Worm (Caenorhabditis elegans) whole organism, L4 larva: ENCODE data around the gene srw-141.
"Not testable (repeated sequence)": the region's sequence is repeated elsewhere in the genome, so short reads cannot be mapped to it uniquely, and the experiment has no call there.

Experiments used
- F26F4.8 ChIP-seq: fragments of 200-800 bp; sonication (Bioruptor generic); conservative IDR thresholded peaks from 2 replicates; pipeline ENCODE4 v1.3.6; 2022; ENCODE audit warnings: missing genetic modification characterization, missing compliant biosample characterization
- F49E8.2 ChIP-seq: sonication (generic microtip); optimal IDR thresholded peaks from 2 replicates; lab custom pipeline; 2016; ENCODE audit warnings: missing compliant biosample characterization, mild to moderate bottlenecking, missing genetic modification characterization, borderline replicate concordance
- R02D3.7 ChIP-seq: fragments of 150-350 bp; sonication (generic microtip); optimal IDR thresholded peaks from 3 replicates; lab custom pipeline; 2014; ENCODE audit warnings: missing biosample characterization, missing genetic modification characterization
- T26A8.4 ChIP-seq: fragments of 200-800 bp; sonication (Bioruptor generic); IDR thresholded peaks from 2 replicates; pipeline ENCODE4 v1.3.6; 2022; ENCODE audit warnings: missing genetic modification characterization, missing compliant biosample characterization
- Y105C5A.15 ChIP-seq: fragments of 200-800 bp; sonication (Bioruptor generic); IDR thresholded peaks from 2 replicates; pipeline ENCODE4 v1.3.6; 2022; ENCODE audit warnings: missing genetic modification characterization, missing compliant biosample characterization
- Y48G9A.11 ChIP-seq: fragments of 200-800 bp; sonication (Bioruptor generic); IDR thresholded peaks from 2 replicates; pipeline ENCODE4 v1.3.6; 2022; ENCODE audit warnings: missing genetic modification reagents, missing genetic modification characterization, missing compliant biosample characterization
- Y75B8A.6 ChIP-seq: fragments of 200-800 bp; sonication (Bioruptor generic); IDR thresholded peaks from 2 replicates; pipeline ENCODE4 v1.3.6; 2022; ENCODE audit warnings: missing genetic modification reagents, missing genetic modification characterization, missing compliant biosample characterization
- ZK546.5 ChIP-seq, 2 experiments: sonication (generic microtip); optimal IDR thresholded peaks; 2 replicates each; lab custom pipeline; 2017; ENCODE audit warnings: missing biosample characterization in 2 of 2, missing genetic modification characterization in 2 of 2
- aha-1 ChIP-seq: fragments of 150-350 bp; peaks from one replicate; lab custom pipeline; 2014; ENCODE audit warnings: missing biosample characterization, missing genetic modification characterization
- ceh-28 ChIP-seq: fragments of 150-350 bp; optimal IDR thresholded peaks from 2 replicates; lab custom pipeline; 2014; ENCODE audit warnings: missing biosample characterization, missing genetic modification reagents, missing genetic modification characterization
- ceh-32 ChIP-seq: sonication (generic microtip); optimal IDR thresholded peaks from 2 replicates; lab custom pipeline; 2016; ENCODE audit warnings: mild to moderate bottlenecking, missing genetic modification characterization, missing compliant biosample characterization; ENCODE audit not compliant: poor library complexity
- ceh-62 ChIP-seq: sonication (generic microtip); optimal IDR thresholded peaks from 2 replicates; lab custom pipeline; 2017; ENCODE audit warnings: missing biosample characterization, missing genetic modification characterization
- ceh-82 ChIP-seq: sonication (generic microtip); optimal IDR thresholded peaks from 2 replicates; lab custom pipeline; 2017; ENCODE audit warnings: missing biosample characterization, missing genetic modification characterization
- dmd-6 ChIP-seq: fragments of 200-800 bp; sonication (Bioruptor generic); IDR thresholded peaks from 2 replicates; pipeline ENCODE4 v1.3.6; 2022; ENCODE audit warnings: missing genetic modification reagents, missing genetic modification characterization, missing compliant biosample characterization
- dmd-9 ChIP-seq: fragments of 200-800 bp; sonication (Bioruptor generic); IDR thresholded peaks from 2 replicates; pipeline ENCODE4 v1.3.6; 2022; ENCODE audit warnings: missing genetic modification reagents, missing genetic modification characterization, missing compliant biosample characterization
- dpl-1 ChIP-seq: fragments of 150-350 bp; optimal IDR thresholded peaks from 2 replicates; lab custom pipeline; 2014; ENCODE audit warnings: missing biosample characterization, missing genetic modification reagents, missing genetic modification characterization
- dve-1 ChIP-seq: sonication (generic microtip); optimal IDR thresholded peaks from 2 replicates; lab custom pipeline; 2017; ENCODE audit warnings: antibody characterized with exemption, mild to moderate bottlenecking, missing genetic modification characterization, missing compliant biosample characterization; ENCODE audit not compliant: insufficient read depth
- egl-27 ChIP-seq: sonication (generic microtip); optimal IDR thresholded peaks from 3 replicates; lab custom pipeline; 2017; ENCODE audit warnings: missing biosample characterization, missing genetic modification reagents, missing genetic modification characterization
- fos-1 ChIP-seq: fragments of 150-350 bp; optimal IDR thresholded peaks from 2 replicates; lab custom pipeline; 2014; ENCODE audit warnings: missing biosample characterization, missing genetic modification characterization
- hlh-11 ChIP-seq: fragments of 200-800 bp; sonication (Bioruptor generic); optimal IDR thresholded peaks from 2 replicates; lab custom pipeline; 2018; ENCODE audit warnings: mild to moderate bottlenecking, missing genetic modification characterization, missing compliant biosample characterization
- hlh-30 ChIP-seq: sonication (generic microtip); optimal IDR thresholded peaks from 2 replicates; lab custom pipeline; 2017; ENCODE audit warnings: antibody characterized with exemption, mild to moderate bottlenecking, missing genetic modification characterization, missing compliant biosample characterization; ENCODE audit not compliant: insufficient read depth
- hmg-1.1 ChIP-seq: fragments of 200-800 bp; sonication (Bioruptor generic); IDR thresholded peaks from 2 replicates; pipeline ENCODE4 v1.3.6; 2022; ENCODE audit warnings: missing genetic modification reagents, missing genetic modification characterization, missing compliant biosample characterization
- lin-38 ChIP-seq: fragments of 200-800 bp; sonication (Bioruptor generic); IDR thresholded peaks from 2 replicates; pipeline ENCODE4 v1.3.6; 2022; ENCODE audit warnings: missing genetic modification reagents, missing genetic modification characterization, missing compliant biosample characterization
- lir-3 ChIP-seq: sonication (generic microtip); optimal IDR thresholded peaks from 2 replicates; lab custom pipeline; 2016; ENCODE audit warnings: mild to moderate bottlenecking, missing genetic modification characterization, missing compliant biosample characterization
- madf-5 ChIP-seq, 2 experiments: fragments of 200-800 bp; sonication (Bioruptor generic); IDR thresholded peaks; 2 replicates each; pipeline ENCODE4 v1.3.6; 2022; ENCODE audit warnings: missing compliant biosample characterization in 2 of 2, missing genetic modification characterization in 2 of 2
- madf-9 ChIP-seq: fragments of 200-800 bp; sonication (Bioruptor generic); conservative IDR thresholded peaks from 2 replicates; pipeline ENCODE4 v1.3.6; 2022; ENCODE audit warnings: missing genetic modification reagents, missing genetic modification characterization, missing compliant biosample characterization
- mdl-1 ChIP-seq, 2 experiments: fragments of 150-350 bp in 1 of 2; sonication (generic microtip) in 1 of 2; optimal IDR thresholded peaks; 2 replicates each; lab custom pipeline; 2014 to 2017; ENCODE audit warnings: missing biosample characterization in 2 of 2, missing genetic modification characterization in 2 of 2
- mxl-3 ChIP-seq: fragments of 200-800 bp; sonication (Bioruptor generic); optimal IDR thresholded peaks from 2 replicates; lab custom pipeline; 2018; ENCODE audit warnings: mild to moderate bottlenecking, missing genetic modification characterization, missing compliant biosample characterization
- nhr-41 ChIP-seq: fragments of 200-800 bp; sonication (Bioruptor generic); IDR thresholded peaks from 2 replicates; pipeline ENCODE4 v1.3.6; 2022; ENCODE audit warnings: missing genetic modification reagents, missing genetic modification characterization, missing compliant biosample characterization
- snpc-1.2 ChIP-seq: fragments of 200-800 bp; sonication (Bioruptor generic); IDR thresholded peaks from 2 replicates; pipeline ENCODE4 v1.3.6; 2022; ENCODE audit warnings: missing genetic modification reagents, missing genetic modification characterization, missing compliant biosample characterization
- tra-1 ChIP-seq: fragments of 200-800 bp; sonication (Bioruptor generic); IDR thresholded peaks from 2 replicates; pipeline ENCODE4 v1.3.6; 2022; ENCODE audit warnings: missing genetic modification reagents, missing genetic modification characterization, missing compliant biosample characterization
- unc-130 ChIP-seq: sonication (generic microtip); optimal IDR thresholded peaks from 2 replicates; lab custom pipeline; 2016; ENCODE audit warnings: missing genetic modification reagents, missing genetic modification characterization, missing compliant biosample characterization
- zag-1 ChIP-seq: fragments of 150-350 bp; optimal IDR thresholded peaks from 2 replicates; lab custom pipeline; 2014; ENCODE audit warnings: missing biosample characterization, missing genetic modification characterization
- ztf-11 ChIP-seq: fragments of 150-350 bp; optimal IDR thresholded peaks from 2 replicates; lab custom pipeline; 2014; ENCODE audit warnings: missing biosample characterization, missing genetic modification characterization

srw-141 gene

DNA sequence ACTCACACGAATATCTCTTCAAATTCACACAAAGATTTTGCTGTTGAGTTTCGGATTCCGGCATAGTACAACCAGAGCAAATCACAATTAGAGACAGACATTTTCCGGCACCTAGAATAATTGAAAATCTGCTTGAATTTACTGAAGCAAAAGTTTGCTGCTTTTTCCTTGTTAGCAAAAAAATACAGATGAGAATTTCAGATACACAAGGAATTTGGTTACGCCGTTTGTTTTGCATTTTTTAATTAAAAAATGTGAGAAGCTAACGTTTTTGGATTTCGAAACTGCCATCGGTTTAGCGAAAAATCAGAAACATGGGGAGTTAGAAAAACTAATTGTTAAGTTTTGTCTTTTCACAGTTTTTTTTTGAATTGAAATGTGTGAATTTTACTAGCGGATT lies 41.6 kb upstream of the srw-141 start, which contains the start of gene srw-118:
srw-118 (minus strand) TSS at position 101 of the 400 bp plus-strand sequence.
- peak; percentile 28 for TF ChIP-seq aha-1 (tag; lab: Kevin White, UChicago)
- TF ChIP-seq ceh-32 = no peak
- no peak for TF ChIP-seq hmg-1.1 (GFP tag; lab: Robert Waterston, UW)
- TF ChIP-seq nhr-41 (GFP tag; lab: Robert Waterston, UW) = no peak

- TF ChIP-seq F49E8.2 (tag; lab: Kevin White, UChicago) = no peak
- TF ChIP-seq Y48G9A.11 (GFP tag; lab: Robert Waterston, UW) = no peak
- no peak for TF ChIP-seq T26A8.4 (GFP tag; lab: Robert Waterston, UW)
- no peak for TF ChIP-seq zag-1 (tag; lab: Kevin White, UChicago)
- no peak for TF ChIP-seq dmd-6 (GFP tag; lab: Robert Waterston, UW)
- TF ChIP-seq madf-5 (GFP tag; IDR thresholded peaks at IDR 0.05; lab: Robert Waterston, UW) = no peak
- no peak for TF ChIP-seq ceh-62 (tag; lab: Kevin White, UChicago)
- TF ChIP-seq madf-9 (GFP tag; lab: Robert Waterston, UW) = no peak
- TF ChIP-seq fos-1 = no peak
- TF ChIP-seq Y75B8A.6 = no peak
- no peak for TF ChIP-seq dpl-1 (GFP tag; lab: Kevin White, UChicago)
- TF ChIP-seq dmd-9 (GFP tag; lab: Robert Waterston, UW) = no peak
- no peak for TF ChIP-seq mdl-1 (tag; optimal IDR thresholded peaks at IDR 0.05; lab: Kevin White, UChicago)
- no peak for TF ChIP-seq dve-1 (tag; lab: Kevin White, UChicago)
- TF ChIP-seq ceh-28 (tag; lab: Kevin White, UChicago) = no peak
- TF ChIP-seq hlh-30 = no peak
Measured at ce11 chrV:2976287-2976686, 37.9 kb upstream of the srw-141 start, which contains the start of gene srw-124. srw-124 (plus strand) TSS chrV:2976587.

ce11 chrV:2975285-2975684 lies 36.9 kb upstream of the srw-141 start, which contains the start of gene srw-123:
srw-123 (minus strand) TSS chrV:2975385.
- TF ChIP-seq Y48G9A.11 (GFP tag; lab: Robert Waterston, UW); ceh-28 (tag; lab: Kevin White, UChicago); hlh-11 (tag; lab: Kevin White, UChicago): not testable (repeated sequence)

DNA sequence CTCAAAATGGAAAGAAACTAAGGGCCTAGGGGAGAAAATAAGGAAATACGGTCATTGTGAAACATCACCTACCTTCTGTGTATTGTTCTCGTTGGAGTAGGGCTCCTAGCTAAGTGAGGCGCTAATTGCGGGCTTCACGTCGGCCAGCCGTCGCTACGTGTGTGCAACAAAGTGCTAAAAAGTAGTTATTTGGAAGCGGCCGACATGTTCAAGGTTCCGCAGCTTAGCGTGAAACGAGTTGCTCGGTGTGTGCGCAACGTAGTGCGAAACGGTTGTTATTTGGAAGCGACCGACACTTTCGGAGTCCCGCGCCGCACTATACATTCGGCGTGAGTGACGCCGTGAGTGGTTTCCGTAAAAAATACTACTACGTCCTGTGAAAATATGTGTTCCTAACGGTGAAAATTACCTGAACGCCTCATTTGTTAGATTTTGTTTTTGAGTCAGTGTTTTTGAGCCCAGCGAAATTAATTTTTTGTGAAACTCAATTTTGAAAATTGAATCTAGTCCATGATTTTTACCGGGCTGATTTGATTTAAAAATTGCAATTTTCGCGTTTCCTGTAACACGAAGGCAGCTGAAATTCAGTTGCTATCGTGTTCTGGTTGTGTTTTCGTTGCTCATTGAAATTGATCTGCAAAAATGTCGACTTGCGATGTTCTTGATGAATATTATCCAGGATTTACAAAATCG lies 33.1 kb upstream of the srw-141 start, which contains the start of gene srw-129:
srw-129 (plus strand) TSS at position 643 of the 693 bp plus-strand sequence.
- TF ChIP-seq snpc-1.2 = 0 out of 2 replicates have a peak, but pooled peaks have one; percentile 19
- 0 out of 2 replicates have a peak, but pooled peaks have one; percentile 54 for TF ChIP-seq Y48G9A.11 (GFP tag; lab: Robert Waterston, UW)
- TF ChIP-seq aha-1 (tag; lab: Kevin White, UChicago) = peak; percentile 91
- TF ChIP-seq mxl-3 (GFP tag; lab: Kevin White, UChicago) = no peak
- TF ChIP-seq Y105C5A.15 = no peak
- TF ChIP-seq, all 104 proteins: peak for 3

DNA sequence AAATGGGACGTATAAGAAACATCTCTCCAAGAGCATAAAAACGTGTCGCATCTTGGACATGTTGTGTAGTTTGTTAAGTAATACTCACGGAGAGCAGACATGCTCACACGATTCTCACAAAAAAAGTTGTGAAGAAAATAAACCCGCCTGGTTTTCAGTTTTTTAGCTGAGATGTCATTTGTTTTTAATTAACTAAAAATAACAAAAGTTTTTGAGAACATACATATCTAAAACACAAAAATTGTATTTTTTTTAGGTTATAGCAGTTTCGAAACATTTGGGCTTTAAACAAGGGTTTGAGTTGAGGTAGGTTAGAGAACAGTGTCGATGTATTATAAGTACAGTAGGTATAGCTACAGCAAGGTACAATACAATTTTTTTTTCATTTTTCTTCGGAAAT lies 26.4 kb upstream of the srw-141 start, which contains the start of gene srh-88:
srh-88 (minus strand) TSS at position 101 of the 400 bp plus-strand sequence.
- TF ChIP-seq tra-1 (no peak), ztf-11 (tag; lab: Kevin White, UChicago) (no peak), nhr-41 (GFP tag; lab: Robert Waterston, UW) (no peak), ZK546.5 (tag; optimal IDR thresholded peaks at IDR 0.05; lab: Kevin White, UChicago) (no peak), R02D3.7 (tag; lab: Kevin White, UChicago) (no peak), lir-3 (tag; lab: Kevin White, UChicago) (no peak), F26F4.8 (no peak), unc-130 (GFP tag; lab: Kevin White, UChicago) (no peak), egl-27 (tag; lab: Kevin White, UChicago) (no peak), ceh-82 (tag; lab: Kevin White, UChicago) (no peak), lin-38 (GFP tag; lab: Robert Waterston, UW) (no peak), F49E8.2 (tag; lab: Kevin White, UChicago) (no peak), mxl-3 (GFP tag; lab: Kevin White, UChicago) (no peak)
